Worm (Caenorhabditis elegans): Measurements from ENCODE around the gene smg-4.

The smg-4 gene

DNA sequence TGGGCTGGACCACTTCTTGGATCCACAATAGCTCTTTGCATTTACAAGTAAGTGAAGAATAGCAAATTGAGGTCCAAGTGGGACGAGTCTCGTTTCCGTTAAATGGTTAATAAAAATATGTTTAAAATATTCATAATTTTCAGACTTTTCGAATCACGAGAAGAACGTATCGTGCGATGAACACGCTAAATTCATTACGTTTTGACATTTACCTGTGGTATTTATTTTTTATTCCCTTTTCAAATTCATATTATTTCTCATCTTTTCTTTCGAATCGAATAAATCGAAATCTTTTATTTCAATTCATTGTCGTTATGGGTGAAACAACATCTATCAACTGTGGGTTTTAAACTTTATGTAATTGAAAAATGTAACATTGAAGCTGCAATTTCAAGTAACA lies 38.1 kb downstream of the smg-4 start, which contains the start of gene marc-1:
TSS of gene marc-1 (plus strand) at position 301 of the 400 bp plus-strand sequence.
- TF ChIP-seq flt-1 (GFP tag; IDR thresholded peaks at IDR 0.05), result no peak
- no peak for TF ChIP-seq tbx-37 (GFP tag; conservative IDR thresholded peaks at IDR 0.05)
- no peak for TF ChIP-seq F13C5.2 (tag; optimal IDR thresholded peaks at IDR 0.05)
- no peak for TF ChIP-seq ama-1 (optimal IDR thresholded peaks at IDR 0.05)
- no peak for TF ChIP-seq ceh-36 (tag; optimal IDR thresholded peaks at IDR 0.05)
- TF ChIP-seq aly-1 (tag; optimal IDR thresholded peaks at IDR 0.05), result no peak
- TF ChIP-seq hmbx-1 (tag; optimal IDR thresholded peaks at IDR 0.05), result no peak
- no peak for TF ChIP-seq tbx-11 (GFP tag; IDR thresholded peaks at IDR 0.05)
- no peak for TF ChIP-seq tra-4 (tag; optimal IDR thresholded peaks at IDR 0.05)
- TF ChIP-seq hmg-4 (GFP tag; optimal IDR thresholded peaks at IDR 0.05), result no peak
- no peak for TF ChIP-seq ceh-13 (GFP tag; optimal IDR thresholded peaks at IDR 0.05)
- no peak for TF ChIP-seq ets-7 (tag; optimal IDR thresholded peaks at IDR 0.05)
- TF ChIP-seq B0310.2 (tag; optimal IDR thresholded peaks at IDR 0.05), result no peak
- TF ChIP-seq hnd-1 (tag; optimal IDR thresholded peaks at IDR 0.05), result no peak
- no peak for TF ChIP-seq sea-1 (GFP tag; conservative IDR thresholded peaks at IDR 0.05)
- no peak for TF ChIP-seq pes-1 (GFP tag; IDR thresholded peaks at IDR 0.05)
- TF ChIP-seq scrt-1 (GFP tag; IDR thresholded peaks at IDR 0.05), result no peak

- TF ChIP-seq tra-4 (tag; optimal IDR thresholded peaks at IDR 0.05) (no peak), pes-1 (GFP tag; IDR thresholded peaks at IDR 0.05) (no peak), tbx-11 (GFP tag; IDR thresholded peaks at IDR 0.05) (no peak), ceh-13 (GFP tag; optimal IDR thresholded peaks at IDR 0.05) (no peak), tbx-37 (GFP tag; conservative IDR thresholded peaks at IDR 0.05) (no peak), hmg-4 (GFP tag; optimal IDR thresholded peaks at IDR 0.05) (no peak), B0310.2 (tag; optimal IDR thresholded peaks at IDR 0.05) (no peak), hmbx-1 (tag; optimal IDR thresholded peaks at IDR 0.05) (no peak), ama-1 (optimal IDR thresholded peaks at IDR 0.05) (no peak), hnd-1 (tag; optimal IDR thresholded peaks at IDR 0.05) (no peak), F13C5.2 (tag; optimal IDR thresholded peaks at IDR 0.05) (no peak), sea-1 (GFP tag; conservative IDR thresholded peaks at IDR 0.05) (no peak), flt-1 (GFP tag; IDR thresholded peaks at IDR 0.05) (no peak), ets-7 (tag; optimal IDR thresholded peaks at IDR 0.05) (no peak)
These were observed 39.4 kb downstream of the smg-4 start for ce11 chrV:9738077-9738705.

DNA sequence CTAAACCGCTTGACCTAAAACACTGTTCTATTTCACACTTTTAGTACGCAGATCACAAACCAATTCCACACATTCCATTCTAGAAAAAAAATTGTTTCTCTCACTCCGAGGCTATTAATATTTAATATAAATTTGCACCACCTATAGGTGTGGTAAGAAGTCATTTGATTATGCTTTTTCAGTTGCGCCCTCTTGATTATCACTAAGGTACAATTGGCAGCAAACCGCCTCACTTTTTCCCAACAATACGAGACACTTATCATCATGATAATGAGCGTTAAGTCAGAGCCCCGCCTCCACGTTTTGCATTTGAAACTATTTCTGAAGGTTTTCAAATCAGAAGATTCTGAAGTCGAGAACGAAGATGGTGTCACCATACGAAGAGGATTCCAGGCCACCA lies 40.3 kb downstream of the smg-4 start, which contains the start of gene aqp-4:
TSS of gene aqp-4 (plus strand) at position 270 of the 400 bp plus-strand sequence.
- TF ChIP-seq hmbx-1 (tag; optimal IDR thresholded peaks at IDR 0.05) (no peak), aly-1 (tag; optimal IDR thresholded peaks at IDR 0.05) (no peak), ets-7 (tag; optimal IDR thresholded peaks at IDR 0.05) (no peak), ceh-36 (tag; optimal IDR thresholded peaks at IDR 0.05) (no peak), hmg-4 (GFP tag; optimal IDR thresholded peaks at IDR 0.05) (no peak), tbx-11 (GFP tag; IDR thresholded peaks at IDR 0.05) (no peak), F13C5.2 (tag; optimal IDR thresholded peaks at IDR 0.05) (no peak)

DNA sequence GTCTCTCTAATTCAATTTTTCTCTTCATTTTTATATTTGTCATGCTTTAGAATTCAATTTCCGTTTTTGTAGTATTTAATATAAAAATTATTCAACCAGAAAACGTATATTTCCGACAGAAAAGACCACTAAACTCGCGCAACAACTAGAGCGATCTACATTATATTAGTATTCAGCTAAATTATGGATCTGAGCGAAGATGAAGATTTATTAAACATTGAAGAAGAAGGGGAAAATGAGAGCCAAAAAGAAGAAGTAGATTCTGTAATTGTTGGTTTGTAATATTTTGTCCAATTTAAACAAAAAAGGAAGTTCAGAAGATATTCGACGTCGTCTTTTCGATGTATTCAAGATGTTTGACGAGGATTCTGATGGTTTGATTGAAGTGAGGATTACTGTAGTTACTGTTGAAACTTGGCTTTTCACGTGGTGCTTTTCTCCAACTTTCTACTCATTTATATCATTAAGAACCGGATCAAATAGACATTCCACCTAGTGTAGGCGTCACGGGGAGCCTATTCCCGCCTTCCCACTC lies 43.6 kb downstream of the smg-4 start, which contains the start of gene cal-7:
TSS of gene cal-7 (plus strand) at position 184 of the 535 bp plus-strand sequence.
- TF ChIP-seq B0310.2 (tag; optimal IDR thresholded peaks at IDR 0.05) (no peak), flt-1 (GFP tag; IDR thresholded peaks at IDR 0.05) (no peak), hmg-4 (GFP tag; optimal IDR thresholded peaks at IDR 0.05) (no peak), ceh-36 (tag; optimal IDR thresholded peaks at IDR 0.05) (no peak), ceh-13 (GFP tag; optimal IDR thresholded peaks at IDR 0.05) (no peak), hnd-1 (tag; optimal IDR thresholded peaks at IDR 0.05) (no peak), F13C5.2 (tag; optimal IDR thresholded peaks at IDR 0.05) (no peak), tra-4 (tag; optimal IDR thresholded peaks at IDR 0.05) (no peak), sea-1 (GFP tag; conservative IDR thresholded peaks at IDR 0.05) (no peak), scrt-1 (GFP tag; IDR thresholded peaks at IDR 0.05) (no peak), ets-7 (tag; optimal IDR thresholded peaks at IDR 0.05) (no peak), tbx-37 (GFP tag; conservative IDR thresholded peaks at IDR 0.05) (no peak)

DNA sequence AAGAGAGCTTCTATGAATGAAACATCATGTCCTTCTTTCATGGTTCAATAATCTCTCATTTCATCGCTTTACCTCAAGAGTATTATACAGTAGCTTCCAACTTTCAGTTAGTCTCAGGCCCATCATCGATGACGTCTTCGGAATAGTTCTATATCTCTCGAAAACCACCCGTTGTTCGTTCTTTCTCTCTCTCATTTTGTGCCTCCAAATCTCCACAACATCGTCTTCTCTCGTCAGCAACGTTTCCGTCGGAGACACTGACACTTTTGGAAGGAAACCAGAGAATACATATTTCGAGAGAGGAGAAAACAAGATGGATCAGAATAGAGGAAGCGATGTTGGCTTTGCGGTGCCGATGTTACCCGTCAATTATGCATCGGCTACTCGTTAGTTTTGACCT lies 45.7 kb downstream of the smg-4 start:
- TF ChIP-seq ceh-13 (GFP tag; optimal IDR thresholded peaks at IDR 0.05) (no peak), aly-1 (tag; optimal IDR thresholded peaks at IDR 0.05) (no peak), sea-1 (GFP tag; conservative IDR thresholded peaks at IDR 0.05) (no peak), ceh-36 (tag; optimal IDR thresholded peaks at IDR 0.05) (no peak), ama-1 (optimal IDR thresholded peaks at IDR 0.05) (no peak), F13C5.2 (tag; optimal IDR thresholded peaks at IDR 0.05) (no peak), scrt-1 (GFP tag; IDR thresholded peaks at IDR 0.05) (no peak), ets-7 (tag; optimal IDR thresholded peaks at IDR 0.05) (no peak), flt-1 (GFP tag; IDR thresholded peaks at IDR 0.05) (no peak)

DNA sequence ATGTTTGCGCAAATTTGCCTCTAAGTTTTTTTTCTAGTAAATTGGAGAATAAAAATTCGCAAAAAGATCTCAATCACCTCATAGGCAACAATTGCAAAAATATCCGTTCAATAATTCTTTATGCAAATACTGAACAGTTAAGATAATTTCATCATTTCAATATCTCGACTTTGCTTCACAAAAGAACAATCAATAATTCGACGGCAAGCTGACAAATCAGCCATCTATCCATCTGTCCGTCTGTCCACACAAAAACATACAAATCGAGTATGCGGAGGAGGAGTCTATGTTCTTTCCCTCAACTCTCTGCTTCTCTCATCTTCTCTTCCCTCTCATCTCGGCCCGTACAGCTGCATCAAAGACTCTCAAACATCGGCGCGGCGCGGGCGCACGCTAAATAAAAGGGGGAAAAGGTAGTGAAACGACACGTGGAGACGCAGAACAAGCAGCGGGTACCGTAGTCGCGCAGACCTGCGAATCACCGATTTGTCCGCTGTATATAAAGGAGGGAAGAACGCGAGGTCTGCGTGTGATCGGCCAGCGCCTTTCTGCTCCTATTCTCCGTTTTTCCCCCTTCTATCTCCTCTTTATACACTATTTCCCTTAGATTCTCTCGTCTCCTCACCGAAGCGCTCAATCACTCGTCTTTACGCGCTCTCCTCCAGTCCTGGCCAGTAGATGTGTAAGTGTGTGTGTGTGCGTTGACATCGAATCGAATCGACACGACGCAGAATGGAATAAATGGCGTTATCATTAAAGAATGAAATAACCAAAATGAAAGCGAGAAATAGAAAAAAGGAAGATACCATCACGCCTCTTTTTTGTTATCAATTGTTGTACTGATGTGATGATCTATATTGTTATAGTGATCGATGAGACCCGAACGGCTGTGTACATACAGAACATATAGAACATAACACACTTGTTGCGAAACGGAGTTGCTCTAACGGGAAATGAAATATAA lies 46.5 kb downstream of the smg-4 start:
- TF ChIP-seq flt-1 (GFP tag; IDR thresholded peaks at IDR 0.05) (peak; percentile 42; the same call in 1 of the 2 replicates), aly-1 (tag; optimal IDR thresholded peaks at IDR 0.05) (no peak), ama-1 (optimal IDR thresholded peaks at IDR 0.05) (peak; percentile 81), tra-4 (tag; optimal IDR thresholded peaks at IDR 0.05) (no peak), tbx-37 (GFP tag; conservative IDR thresholded peaks at IDR 0.05) (0 out of 2 replicates have a peak, but pooled peaks have one; percentile 13), pes-1 (GFP tag; IDR thresholded peaks at IDR 0.05) (no peak), hmbx-1 (tag; optimal IDR thresholded peaks at IDR 0.05) (no peak), F13C5.2 (tag; optimal IDR thresholded peaks at IDR 0.05) (peak; percentile 46), sea-1 (GFP tag; conservative IDR thresholded peaks at IDR 0.05) (peak; percentile 49; the same call in 1 of the 2 replicates), ceh-13 (GFP tag; optimal IDR thresholded peaks at IDR 0.05) (no peak), tbx-11 (GFP tag; IDR thresholded peaks at IDR 0.05) (no peak), ets-7 (tag; optimal IDR thresholded peaks at IDR 0.05) (peak; percentile 16), scrt-1 (GFP tag; IDR thresholded peaks at IDR 0.05) (no peak), ceh-36 (tag; optimal IDR thresholded peaks at IDR 0.05) (no peak), hmg-4 (GFP tag; optimal IDR thresholded peaks at IDR 0.05) (peak; percentile 87), B0310.2 (tag; optimal IDR thresholded peaks at IDR 0.05) (peak; percentile 70), hnd-1 (tag; optimal IDR thresholded peaks at IDR 0.05) (no peak)

All from whole organism, early embryonic.